Worm (Caenorhabditis elegans) whole organism, L3 larva: ENCODE results near the gene ZK470.1.

Experiments
- ama-1 ChIP-seq: fragments of 150-350 bp; optimal IDR thresholded peaks from 2 replicates; lab custom pipeline; 2018
- ceh-9 ChIP-seq: sonication (generic microtip); optimal IDR thresholded peaks from 2 replicates; lab custom pipeline; 2018; ENCODE audit warnings: missing biosample characterization, missing genetic modification characterization
- lin-15B ChIP-seq: fragments of 150-350 bp; optimal IDR thresholded peaks from 2 replicates; lab custom pipeline; 2014; ENCODE audit warnings: missing biosample characterization, missing genetic modification characterization
- nhr-11 ChIP-seq: fragments of 150-350 bp; optimal IDR thresholded peaks from 2 replicates; lab custom pipeline; 2014; ENCODE audit warnings: missing biosample characterization, missing genetic modification characterization
- nhr-12 ChIP-seq: fragments of 150-350 bp; optimal IDR thresholded peaks from 2 replicates; lab custom pipeline; 2014; ENCODE audit warnings: missing biosample characterization, missing genetic modification characterization
- pqm-1 ChIP-seq: fragments of 150-350 bp; optimal IDR thresholded peaks from 2 replicates; lab custom pipeline; 2017; ENCODE audit warnings: missing biosample characterization, missing genetic modification characterization, inconsistent platforms
- sea-2 ChIP-seq: fragments of 150-350 bp; sonication (generic microtip); optimal IDR thresholded peaks from 4 replicates; lab custom pipeline; 2014; ENCODE audit warnings: missing biosample characterization, missing genetic modification reagents, missing genetic modification characterization
- skn-1 ChIP-seq: fragments of 150-350 bp; optimal IDR thresholded peaks from 2 replicates; lab custom pipeline; 2014; ENCODE audit warnings: missing biosample characterization, missing genetic modification characterization
- zag-1 ChIP-seq: fragments of 150-350 bp; optimal IDR thresholded peaks from 2 replicates; lab custom pipeline; 2014; ENCODE audit warnings: missing biosample characterization, missing genetic modification characterization
- ztf-11 ChIP-seq: fragments of 150-350 bp; optimal IDR thresholded peaks from 2 replicates; lab custom pipeline; 2014; ENCODE audit warnings: missing biosample characterization, missing genetic modification characterization

- TF ChIP-seq nhr-11 (tag; lab: Kevin White, UChicago) = no peak
- TF ChIP-seq ama-1 (lab: Kevin White, UChicago) = no peak
- TF ChIP-seq zag-1 (tag; lab: Kevin White, UChicago) = no peak
- no peak for TF ChIP-seq skn-1 (tag; lab: Kevin White, UChicago)
- no peak for TF ChIP-seq ztf-11 (tag; lab: Kevin White, UChicago)
- TF ChIP-seq pqm-1 (tag; lab: Kevin White, UChicago) = no peak
- TF ChIP-seq ceh-9 = no peak
- no peak for TF ChIP-seq nhr-12 (tag; lab: Kevin White, UChicago)
- TF ChIP-seq lin-15B (tag; lab: Kevin White, UChicago) = no peak
- no peak for TF ChIP-seq sea-2
Observed at ce11 chrX:4154784-4155183, 8.7 kb upstream of the ZK470.1 start.
